Worm (Caenorhabditis elegans): Measurements from ENCODE around the gene ZK1320.2.

Gene ZK1320.2

ce11 chrII:9611347-9611923 is 47.4 kb downstream of the ZK1320.2 start, which contains the start of the genes T15H9.5 and T15H9.4:
Gene T15H9.5 (minus strand): TSS chrII:9611447.
Gene T15H9.4 (plus strand): TSS chrII:9611873.
- TF ChIP-seq nhr-237 (tag; optimal IDR thresholded peaks at IDR 0.05) (no peak), peb-1 (tag; optimal IDR thresholded peaks at IDR 0.05) (no peak)

ce11 chrII:9609296-9609695 is 49.5 kb downstream of the ZK1320.2 start, which contains the start of gene pap-2:
Gene pap-2 (minus strand): TSS chrII:9609396.
- TF ChIP-seq dmd-4 (tag; optimal IDR thresholded peaks at IDR 0.05) (no peak), ztf-1 (GFP tag; conservative IDR thresholded peaks at IDR 0.05) (no peak), unc-39 (tag; optimal IDR thresholded peaks at IDR 0.05) (no peak), unc-55 (GFP tag; optimal IDR thresholded peaks at IDR 0.05) (no peak), elt-1 (tag; optimal IDR thresholded peaks at IDR 0.05) (no peak), sem-4 (tag; optimal IDR thresholded peaks at IDR 0.05) (no peak), blmp-1 (tag; optimal IDR thresholded peaks at IDR 0.05; ENCODE audit: insufficient read depth) (no peak), ztf-11 (tag; optimal IDR thresholded peaks at IDR 0.05) (no peak), sma-3 (GFP tag; optimal IDR thresholded peaks at IDR 0.05) (no peak), lin-39 (tag; optimal IDR thresholded peaks at IDR 0.05) (no peak), fos-1 (tag; optimal IDR thresholded peaks at IDR 0.05) (no peak), Y55F3AM.14 (GFP tag; optimal IDR thresholded peaks at IDR 0.05) (no peak), alr-1 (tag; optimal IDR thresholded peaks at IDR 0.05) (no peak), nhr-21 (tag; optimal IDR thresholded peaks at IDR 0.05) (no peak), nhr-10 (tag; optimal IDR thresholded peaks at IDR 0.05) (no peak), lin-11 (tag; optimal IDR thresholded peaks at IDR 0.05) (no peak), C34F6.9 (tag; optimal IDR thresholded peaks at IDR 0.05) (no peak), ama-1 (optimal IDR thresholded peaks at IDR 0.05) (no peak)

Data from whole organism, L2 larva.